Worm (Caenorhabditis elegans) whole organism, young adult: ENCODE data around the gene pigg-1.

Experiments
- B0035.1 ChIP-seq: sonication (generic microtip); optimal IDR thresholded peaks from 2 replicates; lab custom pipeline; 2016; ENCODE audit warnings: missing genetic modification characterization, mild to moderate bottlenecking, missing compliant biosample characterization, missing genotype, missing genetic modification reagents
- B0261.1 ChIP-seq: sonication (generic microtip); optimal IDR thresholded peaks from 2 replicates; lab custom pipeline; 2016; ENCODE audit warnings: mild to moderate bottlenecking, missing genetic modification characterization, moderate library complexity, missing compliant biosample characterization
- C06A6.2 ChIP-seq: fragments of 200-800 bp; sonication (Bioruptor generic); conservative IDR thresholded peaks from 2 replicates; pipeline ENCODE4 v1.3.6; 2022; ENCODE audit warnings: missing genetic modification characterization, missing compliant biosample characterization
- F37B4.10 ChIP-seq: fragments of 200-800 bp; sonication (Bioruptor generic); IDR thresholded peaks from 2 replicates; pipeline ENCODE4 v1.3.6; 2022; ENCODE audit warnings: missing genetic modification characterization, missing compliant biosample characterization
- F49E8.2 ChIP-seq: sonication (generic microtip); optimal IDR thresholded peaks from 3 replicates; lab custom pipeline; 2017; ENCODE audit warnings: missing genetic modification characterization, mild to moderate bottlenecking, missing compliant biosample characterization, antibody characterized with exemption, moderate library complexity; ENCODE audit not compliant: insufficient read depth
- F52B5.7 ChIP-seq: sonication (generic microtip); optimal IDR thresholded peaks from 2 replicates; lab custom pipeline; 2016; ENCODE audit warnings: mild to moderate bottlenecking, missing genetic modification characterization, missing compliant biosample characterization
- K12H6.12 ChIP-seq: fragments of 200-800 bp; sonication (Bioruptor generic); optimal IDR thresholded peaks from 2 replicates; lab custom pipeline; 2018; ENCODE audit warnings: mild to moderate bottlenecking, missing genetic modification characterization, missing compliant biosample characterization
- Y95B8A.8 ChIP-seq: fragments of 200-800 bp; sonication (Bioruptor generic); IDR thresholded peaks from 2 replicates; pipeline ENCODE4 v1.3.6; 2022; ENCODE audit warnings: missing genetic modification reagents, missing genetic modification characterization, missing compliant biosample characterization
- akir-1 ChIP-seq: fragments of 200-800 bp; sonication (Bioruptor generic); optimal IDR thresholded peaks from 2 replicates; lab custom pipeline; 2018; ENCODE audit warnings: mild to moderate bottlenecking, missing genetic modification characterization, moderate library complexity, missing compliant biosample characterization
- aptf-2 ChIP-seq: fragments of 200-800 bp; sonication (Bioruptor generic); conservative IDR thresholded peaks from 2 replicates; pipeline ENCODE4 v1.3.6; 2022; ENCODE audit warnings: missing genetic modification reagents, missing genetic modification characterization, missing compliant biosample characterization
- aptf-3 ChIP-seq: fragments of 200-800 bp; sonication (Bioruptor generic); IDR thresholded peaks from 2 replicates; pipeline ENCODE4 v1.3.6; 2022; ENCODE audit warnings: missing genetic modification characterization, missing compliant biosample characterization
- atf-7 ChIP-seq: sonication (generic microtip); optimal IDR thresholded peaks from 2 replicates; lab custom pipeline; 2017; ENCODE audit warnings: mild to moderate bottlenecking, missing genetic modification characterization, missing compliant biosample characterization
- athp-1 ChIP-seq: sonication (generic microtip); optimal IDR thresholded peaks from 2 replicates; lab custom pipeline; 2017; ENCODE audit warnings: mild to moderate bottlenecking, missing genetic modification characterization, missing compliant biosample characterization
- attf-5 ChIP-seq: fragments of 200-800 bp; sonication (Bioruptor generic); optimal IDR thresholded peaks from 2 replicates; lab custom pipeline; 2018; ENCODE audit warnings: mild to moderate bottlenecking, missing genetic modification characterization, missing compliant biosample characterization
- attf-6 ChIP-seq: fragments of 200-800 bp; sonication (Bioruptor generic); IDR thresholded peaks from 2 replicates; pipeline ENCODE4 v1.3.6; 2022; ENCODE audit warnings: missing genetic modification reagents, missing genetic modification characterization, missing compliant biosample characterization
- ccch-3 ChIP-seq: fragments of 200-800 bp; sonication (Bioruptor generic); optimal IDR thresholded peaks from 2 replicates; lab custom pipeline; 2018; ENCODE audit warnings: mild to moderate bottlenecking, missing genetic modification characterization, missing compliant biosample characterization
- cebp-2 ChIP-seq: fragments of 200-800 bp; sonication (Bioruptor generic); IDR thresholded peaks from 2 replicates; pipeline ENCODE4 v1.3.6; 2022; ENCODE audit warnings: missing genetic modification characterization, missing compliant biosample characterization
- ceh-79 ChIP-seq: sonication (generic microtip); optimal IDR thresholded peaks from 2 replicates; lab custom pipeline; 2017; ENCODE audit warnings: mild to moderate bottlenecking, missing genetic modification characterization, missing compliant biosample characterization
- dpff-1 ChIP-seq: sonication (generic microtip); optimal IDR thresholded peaks from 2 replicates; lab custom pipeline; 2017; ENCODE audit warnings: mild to moderate bottlenecking, missing genetic modification characterization, missing compliant biosample characterization
- ekl-4 ChIP-seq: fragments of 200-800 bp; sonication (Bioruptor generic); IDR thresholded peaks from 2 replicates; pipeline ENCODE4 v1.3.6; 2022; ENCODE audit warnings: missing genetic modification reagents, missing genetic modification characterization, missing compliant biosample characterization
- ets-4 ChIP-seq: fragments of 200-800 bp; sonication (Bioruptor generic); optimal IDR thresholded peaks from 2 replicates; lab custom pipeline; 2018; ENCODE audit warnings: mild to moderate bottlenecking, missing genetic modification characterization, missing compliant biosample characterization
- him-1 ChIP-seq: sonication (generic microtip); optimal IDR thresholded peaks from 2 replicates; lab custom pipeline; 2016; ENCODE audit warnings: missing genotype, missing genetic modification reagents, missing genetic modification characterization, missing compliant biosample characterization
- hlh-26 ChIP-seq: fragments of 200-800 bp; sonication (Bioruptor generic); conservative IDR thresholded peaks from 2 replicates; pipeline ENCODE4 v1.3.6; 2022; ENCODE audit warnings: missing genetic modification reagents, missing genetic modification characterization, missing compliant biosample characterization
- hmg-20 ChIP-seq: fragments of 200-800 bp; sonication (Bioruptor generic); IDR thresholded peaks from 2 replicates; pipeline ENCODE4 v1.3.6; 2022; ENCODE audit warnings: missing genetic modification reagents, missing genetic modification characterization, missing compliant biosample characterization
- lin-40 ChIP-seq: sonication (generic microtip); optimal IDR thresholded peaks from 2 replicates; lab custom pipeline; 2016; ENCODE audit warnings: missing genetic modification characterization, mild to moderate bottlenecking, missing compliant biosample characterization, missing genotype, missing genetic modification reagents
- lin-54 ChIP-seq: fragments of 200-800 bp; sonication (Bioruptor generic); optimal IDR thresholded peaks from 2 replicates; lab custom pipeline; 2018; ENCODE audit warnings: mild to moderate bottlenecking, missing genetic modification characterization, missing compliant biosample characterization
- lir-1 ChIP-seq: fragments of 200-800 bp; sonication (Bioruptor generic); conservative IDR thresholded peaks from 2 replicates; pipeline ENCODE4 v1.3.6; 2022; ENCODE audit warnings: missing genetic modification reagents, missing genetic modification characterization, missing compliant biosample characterization
- madf-3 ChIP-seq: fragments of 200-800 bp; sonication (Bioruptor generic); IDR thresholded peaks from 2 replicates; pipeline ENCODE4 v1.3.6; 2022; ENCODE audit warnings: missing genetic modification reagents, missing genetic modification characterization, missing compliant biosample characterization
- madf-6 ChIP-seq: fragments of 200-800 bp; sonication (Bioruptor generic); IDR thresholded peaks from 2 replicates; pipeline ENCODE4 v1.3.6; 2022; ENCODE audit warnings: missing genetic modification reagents, missing genetic modification characterization, missing compliant biosample characterization
- mes-4 ChIP-seq: sonication (generic microtip); optimal IDR thresholded peaks from 2 replicates; lab custom pipeline; 2016; ENCODE audit warnings: missing genotype, missing genetic modification characterization, missing compliant biosample characterization
- nfya-1 ChIP-seq: sonication (generic microtip); optimal IDR thresholded peaks from 2 replicates; lab custom pipeline; 2017; ENCODE audit warnings: antibody characterized with exemption, missing compliant biosample characterization, missing genetic modification characterization, borderline replicate concordance; ENCODE audit not compliant: insufficient read depth
- nfya-2 ChIP-seq: fragments of 200-800 bp; sonication (Bioruptor generic); IDR thresholded peaks from 2 replicates; pipeline ENCODE4 v1.3.6; 2022; ENCODE audit warnings: missing genetic modification reagents, missing genetic modification characterization, missing compliant biosample characterization
- nfyb-1 ChIP-seq: fragments of 200-800 bp; sonication (Bioruptor generic); IDR thresholded peaks from 2 replicates; pipeline ENCODE4 v1.3.6; 2022; ENCODE audit warnings: missing genetic modification reagents, missing genetic modification characterization, missing compliant biosample characterization
- pbrm-1 ChIP-seq: fragments of 200-800 bp; sonication (Bioruptor generic); IDR thresholded peaks from 2 replicates; pipeline ENCODE4 v1.3.6; 2022; ENCODE audit warnings: missing genetic modification reagents, missing genetic modification characterization, missing compliant biosample characterization
- rcor-1 ChIP-seq: fragments of 200-800 bp; sonication (Bioruptor generic); IDR thresholded peaks from 2 replicates; pipeline ENCODE4 v1.3.6; 2022; ENCODE audit warnings: missing genetic modification reagents, missing genetic modification characterization, missing compliant biosample characterization
- rec-8 ChIP-seq, 2 experiments: sonication (generic microtip); optimal IDR thresholded peaks; 2 replicates each; lab custom pipeline; 2016; ENCODE audit warnings: mild to moderate bottlenecking in 2 of 2, missing genetic modification characterization in 2 of 2, missing genetic modification reagents in 2 of 2, missing genotype in 2 of 2, missing biosample characterization in 1 of 2, missing compliant biosample characterization in 1 of 2, moderate library complexity in 1 of 2
- repo-1 ChIP-seq: sonication (generic microtip); optimal IDR thresholded peaks from 2 replicates; lab custom pipeline; 2017; ENCODE audit warnings: mild to moderate bottlenecking, missing genetic modification characterization, missing compliant biosample characterization
- rpc-1 ChIP-seq, 2 experiments: fragments of 150-350 bp in 1 of 2; sonication (generic microtip) in 1 of 2; optimal IDR thresholded peaks; 2 replicates each; lab custom pipeline; 2014 to 2018; ENCODE audit warnings: missing biosample characterization in 1 of 2, missing genetic modification characterization in 1 of 2, missing genetic modification reagents in 1 of 2, missing genotype in 1 of 2
- snpc-1.3 ChIP-seq: sonication (generic microtip); optimal IDR thresholded peaks from 2 replicates; lab custom pipeline; 2017; ENCODE audit warnings: missing genetic modification characterization, mild to moderate bottlenecking, missing compliant biosample characterization, antibody characterized with exemption, moderate library complexity, missing genotype, missing genetic modification reagents; ENCODE audit not compliant: insufficient read depth
- somi-1 ChIP-seq: fragments of 200-800 bp; sonication (Bioruptor generic); optimal IDR thresholded peaks from 2 replicates; lab custom pipeline; 2018; ENCODE audit warnings: mild to moderate bottlenecking, missing genetic modification characterization, missing compliant biosample characterization
- ztf-18 ChIP-seq: sonication (generic microtip); optimal IDR thresholded peaks from 2 replicates; lab custom pipeline; 2016; ENCODE audit warnings: missing genotype, mild to moderate bottlenecking, missing genetic modification characterization, missing compliant biosample characterization
- ztf-28 ChIP-seq: fragments of 200-800 bp; sonication (Bioruptor generic); IDR thresholded peaks from 2 replicates; pipeline ENCODE4 v1.3.6; 2022; ENCODE audit warnings: missing genetic modification reagents, missing genetic modification characterization, missing compliant biosample characterization
- ztf-3 ChIP-seq: fragments of 200-800 bp; sonication (Bioruptor generic); optimal IDR thresholded peaks from 2 replicates; lab custom pipeline; 2018; ENCODE audit warnings: mild to moderate bottlenecking, missing genetic modification characterization, missing compliant biosample characterization
- ztf-6 ChIP-seq: fragments of 200-800 bp; sonication (Bioruptor generic); IDR thresholded peaks from 2 replicates; pipeline ENCODE4 v1.3.6; 2022; ENCODE audit warnings: missing genetic modification reagents, missing genetic modification characterization, missing compliant biosample characterization

pigg-1 gene

ce11 chrII:8623396-8623795 lies 23.3 kb upstream of the pigg-1 start, which contains the start of gene T22C8.4:
Gene T22C8.4 (minus strand): TSS chrII:8623496.
- TF ChIP-seq nfya-2 (no peak), ccch-3 (GFP tag; lab: Kevin White, UChicago) (no peak), akir-1 (GFP tag; lab: Kevin White, UChicago) (no peak), K12H6.12 (tag; lab: Kevin White, UChicago) (no peak), hlh-26 (GFP tag; lab: Robert Waterston, UW) (no peak), ztf-6 (GFP tag; lab: Robert Waterston, UW) (no peak), lin-54 (GFP tag; lab: Kevin White, UChicago) (no peak), athp-1 (tag; lab: Kevin White, UChicago) (no peak), ztf-3 (no peak), rcor-1 (no peak), rec-8 (tag; optimal IDR thresholded peaks at IDR 0.05; lab: Kevin White, UChicago) (no peak), attf-6 (GFP tag; lab: Robert Waterston, UW) (no peak), ceh-79 (no peak), cebp-2 (GFP tag; lab: Robert Waterston, UW) (no peak), dpff-1 (tag; lab: Kevin White, UChicago) (no peak), lin-40 (no peak), somi-1 (GFP tag; lab: Kevin White, UChicago) (no peak), snpc-1.3 (no peak)

- no peak for TF ChIP-seq attf-5
- no peak for TF ChIP-seq mes-4
- no peak for TF ChIP-seq ztf-18 (tag; lab: Kevin White, UChicago)
- TF ChIP-seq lir-1 (GFP tag; lab: Robert Waterston, UW), result no peak
Observed at ce11 chrII:8621883-8622282, 21.8 kb upstream of the pigg-1 start, which contains the start of gene T22C8.3. Gene T22C8.3 (minus strand): TSS chrII:8621983.

- TF ChIP-seq B0035.1 (tag; lab: Kevin White, UChicago) (no peak), Y95B8A.8 (GFP tag; lab: Robert Waterston, UW) (no peak), B0261.1 (tag; lab: Kevin White, UChicago) (no peak), F49E8.2 (tag; lab: Kevin White, UChicago) (no peak), C06A6.2 (GFP tag; lab: Robert Waterston, UW) (no peak), F37B4.10 (GFP tag; lab: Robert Waterston, UW) (no peak), rcor-1 (no peak), repo-1 (tag; lab: Kevin White, UChicago) (no peak), F52B5.7 (tag; lab: Kevin White, UChicago) (no peak), hlh-26 (GFP tag; lab: Robert Waterston, UW) (no peak), him-1 (tag; lab: Kevin White, UChicago) (no peak), dpff-1 (tag; lab: Kevin White, UChicago) (no peak), hmg-20 (no peak), madf-6 (GFP tag; lab: Robert Waterston, UW) (no peak), nfyb-1 (GFP tag; lab: Robert Waterston, UW) (no peak)
Observed at ce11 chrII:8617516-8617915, 17.5 kb upstream of the pigg-1 start, which contains the start of gene chhy-1. Gene chhy-1 (minus strand): TSS chrII:8617616.

- no peak for TF ChIP-seq somi-1 (GFP tag; lab: Kevin White, UChicago)
- TF ChIP-seq atf-7 (tag; lab: Kevin White, UChicago), result no peak
- TF ChIP-seq rpc-1 (optimal IDR thresholded peaks at IDR 0.05; lab: Kevin White, UChicago), result no peak
- TF ChIP-seq rpc-1 (tag; optimal IDR thresholded peaks at IDR 0.05; lab: Kevin White, UChicago), result no peak
- no peak for TF ChIP-seq ekl-4
- no peak for TF ChIP-seq him-1 (tag; lab: Kevin White, UChicago)
- TF ChIP-seq F49E8.2 (tag; lab: Kevin White, UChicago), result no peak
- TF ChIP-seq ets-4 (GFP tag; lab: Kevin White, UChicago), result no peak
- TF ChIP-seq nfya-1, result no peak
- TF ChIP-seq madf-3 (GFP tag; lab: Robert Waterston, UW), result no peak
- no peak for TF ChIP-seq ztf-28 (GFP tag; lab: Robert Waterston, UW)
- TF ChIP-seq pbrm-1 (GFP tag; lab: Robert Waterston, UW), result no peak
- no peak for TF ChIP-seq aptf-2
- no peak for TF ChIP-seq nfyb-1 (GFP tag; lab: Robert Waterston, UW)
- TF ChIP-seq hmg-20, result no peak
- TF ChIP-seq aptf-3, result no peak
- TF ChIP-seq akir-1 (GFP tag; lab: Kevin White, UChicago), result no peak
- TF ChIP-seq, all 124 proteins: peak for 0
Observed at ce11 chrII:8616155-8616554, 16.1 kb upstream of the pigg-1 start.
